Worm (Caenorhabditis elegans) whole organism, L4 larva: Measurements from ENCODE around the gene dph-2.

Experiments
- F26F4.8 ChIP-seq: fragments of 200-800 bp; sonication (Bioruptor generic); conservative IDR thresholded peaks from 2 replicates; pipeline ENCODE4 v1.3.6; 2022; ENCODE audit warnings: missing genetic modification characterization, missing compliant biosample characterization
- F44E2.7 ChIP-seq: fragments of 200-800 bp; sonication (Bioruptor generic); IDR thresholded peaks from 2 replicates; pipeline ENCODE4 v2.1.2; 2022; ENCODE audit warnings: missing genetic modification characterization, missing compliant biosample characterization
- T20F7.1 ChIP-seq: fragments of 200-800 bp; sonication (Bioruptor generic); optimal IDR thresholded peaks from 2 replicates; lab custom pipeline; 2018; ENCODE audit warnings: mild to moderate bottlenecking, missing genetic modification characterization, missing compliant biosample characterization
- T26A8.4 ChIP-seq: fragments of 200-800 bp; sonication (Bioruptor generic); IDR thresholded peaks from 2 replicates; pipeline ENCODE4 v1.3.6; 2022; ENCODE audit warnings: missing genetic modification characterization, missing compliant biosample characterization
- Y105C5A.15 ChIP-seq: fragments of 200-800 bp; sonication (Bioruptor generic); IDR thresholded peaks from 2 replicates; pipeline ENCODE4 v1.3.6; 2022; ENCODE audit warnings: missing genetic modification characterization, missing compliant biosample characterization
- Y48G9A.11 ChIP-seq: fragments of 200-800 bp; sonication (Bioruptor generic); IDR thresholded peaks from 2 replicates; pipeline ENCODE4 v1.3.6; 2022; ENCODE audit warnings: missing genetic modification reagents, missing genetic modification characterization, missing compliant biosample characterization
- Y5F2A.4 ChIP-seq: fragments of 200-800 bp; sonication (Bioruptor generic); optimal IDR thresholded peaks from 2 replicates; lab custom pipeline; 2018; ENCODE audit warnings: mild to moderate bottlenecking, missing genetic modification characterization, missing compliant biosample characterization
- ama-1 ChIP-seq: fragments of 150-350 bp; optimal IDR thresholded peaks from 2 replicates; lab custom pipeline; 2014; ENCODE audit warnings: inconsistent platforms, mixed read lengths
- ceh-32 ChIP-seq: sonication (generic microtip); optimal IDR thresholded peaks from 2 replicates; lab custom pipeline; 2016; ENCODE audit warnings: mild to moderate bottlenecking, missing genetic modification characterization, missing compliant biosample characterization; ENCODE audit not compliant: poor library complexity
- ctbp-1 ChIP-seq: fragments of 200-800 bp; sonication (Bioruptor generic); IDR thresholded peaks from 2 replicates; pipeline ENCODE4 v1.3.6; 2022; ENCODE audit warnings: missing genetic modification reagents, missing genetic modification characterization, missing compliant biosample characterization
- daf-16 ChIP-seq, 3 experiments: sonication (generic microtip); optimal IDR thresholded peaks; 2 replicates each; lab custom pipeline; 2016 to 2017; ENCODE audit warnings: missing genetic modification characterization in 3 of 3, missing genetic modification reagents in 3 of 3, mild to moderate bottlenecking in 2 of 3, missing compliant biosample characterization in 2 of 3, missing biosample characterization in 1 of 3, moderate library complexity in 1 of 3
- dmd-6 ChIP-seq: fragments of 200-800 bp; sonication (Bioruptor generic); IDR thresholded peaks from 2 replicates; pipeline ENCODE4 v1.3.6; 2022; ENCODE audit warnings: missing genetic modification reagents, missing genetic modification characterization, missing compliant biosample characterization
- dmd-8 ChIP-seq: fragments of 200-800 bp; sonication (Bioruptor generic); IDR thresholded peaks from 2 replicates; pipeline ENCODE4 v1.3.6; 2022; ENCODE audit warnings: missing genetic modification characterization, missing compliant biosample characterization
- dve-1 ChIP-seq: sonication (generic microtip); optimal IDR thresholded peaks from 2 replicates; lab custom pipeline; 2017; ENCODE audit warnings: antibody characterized with exemption, mild to moderate bottlenecking, missing genetic modification characterization, missing compliant biosample characterization; ENCODE audit not compliant: insufficient read depth
- egl-27 ChIP-seq: sonication (generic microtip); optimal IDR thresholded peaks from 3 replicates; lab custom pipeline; 2017; ENCODE audit warnings: missing biosample characterization, missing genetic modification reagents, missing genetic modification characterization
- egl-43 ChIP-seq: fragments of 200-800 bp; sonication (Bioruptor generic); IDR thresholded peaks from 2 replicates; pipeline ENCODE4 v1.3.6; 2022; ENCODE audit warnings: missing genetic modification reagents, missing genetic modification characterization, missing compliant biosample characterization
- hif-1 ChIP-seq, 2 experiments: sonication (generic microtip); optimal IDR thresholded peaks; 2 replicates each; lab custom pipeline; 2016 to 2017; ENCODE audit warnings: missing compliant biosample characterization in 2 of 2, missing genetic modification characterization in 2 of 2, missing genetic modification reagents in 2 of 2, missing genotype in 2 of 2, mild to moderate bottlenecking in 1 of 2
- hlh-11 ChIP-seq: fragments of 200-800 bp; sonication (Bioruptor generic); optimal IDR thresholded peaks from 2 replicates; lab custom pipeline; 2018; ENCODE audit warnings: mild to moderate bottlenecking, missing genetic modification characterization, missing compliant biosample characterization
- hlh-30 ChIP-seq: sonication (generic microtip); optimal IDR thresholded peaks from 2 replicates; lab custom pipeline; 2017; ENCODE audit warnings: antibody characterized with exemption, mild to moderate bottlenecking, missing genetic modification characterization, missing compliant biosample characterization; ENCODE audit not compliant: insufficient read depth
- hmg-1.1 ChIP-seq: fragments of 200-800 bp; sonication (Bioruptor generic); IDR thresholded peaks from 2 replicates; pipeline ENCODE4 v1.3.6; 2022; ENCODE audit warnings: missing genetic modification reagents, missing genetic modification characterization, missing compliant biosample characterization
- lim-7 ChIP-seq: fragments of 200-800 bp; sonication (Bioruptor generic); IDR thresholded peaks from 2 replicates; pipeline ENCODE4 v1.3.6; 2022; ENCODE audit warnings: missing genetic modification characterization, missing compliant biosample characterization
- lin-13 ChIP-seq: fragments of 150-350 bp; optimal IDR thresholded peaks from 2 replicates; lab custom pipeline; 2014; ENCODE audit warnings: missing biosample characterization, missing genetic modification reagents, missing genetic modification characterization
- lin-15B ChIP-seq: fragments of 150-350 bp; sonication (generic microtip); optimal IDR thresholded peaks from 3 replicates; lab custom pipeline; 2014; ENCODE audit warnings: missing biosample characterization, missing genetic modification characterization
- lin-29 ChIP-seq: fragments of 200-800 bp; sonication (Bioruptor generic); IDR thresholded peaks from 2 replicates; pipeline ENCODE4 v1.3.6; 2022; ENCODE audit warnings: missing genetic modification reagents, missing genetic modification characterization, missing compliant biosample characterization
- lin-38 ChIP-seq: fragments of 200-800 bp; sonication (Bioruptor generic); IDR thresholded peaks from 2 replicates; pipeline ENCODE4 v1.3.6; 2022; ENCODE audit warnings: missing genetic modification reagents, missing genetic modification characterization, missing compliant biosample characterization
- mdt-29 ChIP-seq: fragments of 200-800 bp; sonication (Bioruptor generic); IDR thresholded peaks from 2 replicates; pipeline ENCODE4 v1.3.6; 2022; ENCODE audit warnings: missing genetic modification reagents, missing genetic modification characterization, missing compliant biosample characterization
- mep-1 ChIP-seq: fragments of 150-350 bp; sonication (generic microtip); optimal IDR thresholded peaks from 3 replicates; lab custom pipeline; 2014; ENCODE audit warnings: missing biosample characterization, missing genetic modification characterization
- mes-2 ChIP-seq: sonication (generic microtip); optimal IDR thresholded peaks from 2 replicates; lab custom pipeline; 2016; ENCODE audit warnings: missing genotype, mild to moderate bottlenecking, missing genetic modification characterization, missing compliant biosample characterization; ENCODE audit not compliant: poor library complexity, severe bottlenecking
- mxl-2 ChIP-seq: fragments of 200-800 bp; sonication (Bioruptor generic); conservative IDR thresholded peaks from 2 replicates; pipeline ENCODE4 v1.3.6; 2022; ENCODE audit warnings: missing genetic modification reagents, missing genetic modification characterization, missing compliant biosample characterization
- nhr-11 ChIP-seq: fragments of 150-350 bp; optimal IDR thresholded peaks from 2 replicates; lab custom pipeline; 2014; ENCODE audit warnings: missing biosample characterization, missing genetic modification characterization
- nhr-111 ChIP-seq: fragments of 200-800 bp; sonication (Bioruptor generic); optimal IDR thresholded peaks from 2 replicates; lab custom pipeline; 2018; ENCODE audit warnings: mild to moderate bottlenecking, missing genetic modification characterization, missing compliant biosample characterization
- nhr-25 ChIP-seq: sonication (generic microtip); optimal IDR thresholded peaks from 2 replicates; lab custom pipeline; 2017; ENCODE audit warnings: missing genetic modification characterization, mild to moderate bottlenecking, missing compliant biosample characterization, antibody characterized with exemption, moderate library complexity, borderline replicate concordance; ENCODE audit not compliant: insufficient read depth
- nhr-28 ChIP-seq: fragments of 150-350 bp; optimal IDR thresholded peaks from 2 replicates; lab custom pipeline; 2014; ENCODE audit warnings: missing biosample characterization, missing genetic modification characterization
- nhr-42 ChIP-seq: fragments of 200-800 bp; sonication (Bioruptor generic); IDR thresholded peaks from 2 replicates; pipeline ENCODE4 v1.3.6; 2022; ENCODE audit warnings: missing genetic modification characterization, missing compliant biosample characterization
- nhr-77 ChIP-seq: fragments of 150-350 bp; optimal IDR thresholded peaks from 2 replicates; lab custom pipeline; 2014; ENCODE audit warnings: missing biosample characterization, missing genetic modification characterization
- php-3 ChIP-seq: fragments of 200-800 bp; sonication (Bioruptor generic); IDR thresholded peaks from 2 replicates; pipeline ENCODE4 v1.3.6; 2022; ENCODE audit warnings: missing genetic modification reagents, missing genetic modification characterization, missing compliant biosample characterization
- pqm-1 ChIP-seq: sonication (generic microtip); optimal IDR thresholded peaks from 2 replicates; lab custom pipeline; 2017; ENCODE audit warnings: missing biosample characterization, missing genetic modification characterization
- sdz-12 ChIP-seq: fragments of 200-800 bp; sonication (Bioruptor generic); optimal IDR thresholded peaks from 2 replicates; lab custom pipeline; 2018; ENCODE audit warnings: mild to moderate bottlenecking, missing genetic modification characterization, missing compliant biosample characterization
- set-16 ChIP-seq: fragments of 200-800 bp; sonication (Bioruptor generic); IDR thresholded peaks from 2 replicates; pipeline ENCODE4 v1.3.6; 2022; ENCODE audit warnings: missing genetic modification reagents, missing genetic modification characterization, missing compliant biosample characterization
- snpc-1.2 ChIP-seq: fragments of 200-800 bp; sonication (Bioruptor generic); IDR thresholded peaks from 2 replicates; pipeline ENCODE4 v1.3.6; 2022; ENCODE audit warnings: missing genetic modification reagents, missing genetic modification characterization, missing compliant biosample characterization
- tag-97 ChIP-seq: fragments of 200-800 bp; sonication (Bioruptor generic); IDR thresholded peaks from 2 replicates; pipeline ENCODE4 v1.3.6; 2022; ENCODE audit warnings: missing genetic modification characterization, missing compliant biosample characterization
- tra-1 ChIP-seq: fragments of 200-800 bp; sonication (Bioruptor generic); IDR thresholded peaks from 2 replicates; pipeline ENCODE4 v1.3.6; 2022; ENCODE audit warnings: missing genetic modification reagents, missing genetic modification characterization, missing compliant biosample characterization
- unc-62 ChIP-seq, 3 experiments: fragments of 150-350 bp in 1 of 3; sonication (generic microtip); optimal IDR thresholded peaks in 2 of 3; peaks in 1 of 3; 1 replicate in 1 of 3; 2 replicates in 2 of 3; lab custom pipeline; 2014 to 2017; ENCODE audit warnings: missing biosample characterization in 3 of 3, missing genetic modification characterization in 3 of 3, missing genetic modification reagents in 3 of 3, missing genotype in 1 of 3
- zag-1 ChIP-seq: fragments of 150-350 bp; optimal IDR thresholded peaks from 2 replicates; lab custom pipeline; 2014; ENCODE audit warnings: missing biosample characterization, missing genetic modification characterization
- zip-11 ChIP-seq: fragments of 200-800 bp; sonication (Bioruptor generic); IDR thresholded peaks from 2 replicates; pipeline ENCODE4 v1.3.6; 2022; ENCODE audit warnings: missing genetic modification characterization, missing compliant biosample characterization

The dph-2 gene

DNA sequence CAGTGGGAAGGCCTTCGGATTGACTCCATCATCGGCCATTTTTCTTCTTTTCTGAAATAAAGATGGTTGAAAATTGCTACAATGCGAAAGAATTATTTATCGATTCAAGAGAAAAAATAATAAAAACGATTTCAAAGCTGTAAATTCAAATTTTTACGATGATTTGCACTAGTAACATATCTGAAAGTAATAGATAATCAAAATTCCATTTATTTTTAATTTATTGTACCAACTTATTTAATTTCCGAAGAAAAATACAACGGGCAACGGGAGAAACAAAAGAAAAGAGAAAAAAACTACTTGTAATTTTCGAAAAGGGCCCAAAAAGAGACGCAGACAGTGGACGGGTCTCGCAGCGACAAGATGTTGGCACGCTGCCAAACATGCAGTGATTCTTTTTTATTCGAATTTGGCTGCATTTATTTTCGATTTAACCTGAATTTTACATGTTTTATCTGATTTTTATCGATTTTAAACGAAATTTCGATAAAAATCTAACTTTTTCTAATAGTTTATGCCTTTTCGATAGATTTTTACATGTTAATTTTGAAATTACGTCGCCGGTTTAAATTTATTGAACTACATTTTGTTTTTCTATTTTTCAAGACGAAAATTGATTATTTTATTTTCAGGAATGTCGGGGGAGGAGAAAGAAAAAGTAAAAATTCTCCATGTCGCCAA, 55.4 kb downstream of the dph-2 start, which contains the start of the genes snu-13 and rsp-7 (continued):
- TF ChIP-seq lin-29 (GFP tag; lab: Robert Waterston, UW) (no peak), nhr-77 (tag; lab: Kevin White, UChicago) (peak; percentile 69), nhr-25 (tag; lab: Kevin White, UChicago) (peak; percentile 60), tag-97 (no peak), nhr-11 (tag; lab: Kevin White, UChicago) (peak; percentile 58), hif-1 (tag; optimal IDR thresholded peaks at IDR 0.05; lab: Kevin White, UChicago) (peak in 1 of 2 experiments; percentile 44), F44E2.7 (no peak), hlh-30 (tag; lab: Kevin White, UChicago) (peak; percentile 65), lin-13 (GFP tag; lab: Kevin White, UChicago) (peak; percentile 71), mep-1 (tag; lab: Kevin White, UChicago) (peak; percentile 76), hlh-11 (tag; lab: Kevin White, UChicago) (peak; percentile 65), hmg-1.1 (GFP tag; lab: Robert Waterston, UW) (0 out of 2 replicates have a peak, but pooled peaks have one; percentile 37), dmd-6 (peak; percentile 54), dve-1 (tag; lab: Kevin White, UChicago) (peak; percentile 86)
- TF ChIP-seq, all 104 proteins: peak for 23

DNA sequence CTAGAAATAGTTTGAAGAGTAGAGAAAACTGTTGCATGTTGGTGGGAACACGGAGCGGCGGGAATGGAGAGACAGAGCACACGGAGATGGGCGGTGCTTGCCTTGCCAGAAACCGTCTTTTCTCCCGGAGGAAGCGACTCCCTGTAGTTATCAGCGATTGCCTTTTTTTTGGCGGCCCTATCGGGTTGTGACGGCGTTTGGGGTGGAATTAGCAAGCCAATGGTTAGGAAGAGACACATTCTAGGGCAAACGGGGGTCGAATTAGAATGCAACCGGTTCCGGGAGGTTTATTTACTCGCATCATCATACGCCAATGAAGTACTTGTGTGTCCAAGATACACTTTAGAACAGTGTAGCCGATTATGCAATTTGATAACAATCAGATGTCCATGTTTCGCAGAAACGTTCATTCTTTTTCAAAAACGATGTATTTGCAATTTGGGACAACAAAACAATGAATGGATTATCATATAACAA, 56.4 kb downstream of the dph-2 start, which contains the start of gene lact-3:
lact-3 (minus strand) TSS at position 51 of the 477 bp plus-strand sequence.
- TF ChIP-seq Y105C5A.15 (GFP tag; lab: Robert Waterston, UW): no peak
- peak; percentile 41; the same call in 1 of the 2 replicates for TF ChIP-seq egl-43 (GFP tag; lab: Robert Waterston, UW)
- TF ChIP-seq ceh-32 (tag; lab: Kevin White, UChicago): no peak
- TF ChIP-seq F26F4.8 (GFP tag; lab: Robert Waterston, UW): 0 out of 2 replicates have a peak, but pooled peaks have one; percentile 40
- no peak for TF ChIP-seq mxl-2 (GFP tag; lab: Robert Waterston, UW)
- TF ChIP-seq unc-62 (GFP tag; optimal IDR thresholded peaks at IDR 0.05 in 1 of 2; lab: Kevin White, UChicago): peak in 1 of 2 experiments; percentile 3
- TF ChIP-seq unc-62 (tag; optimal IDR thresholded peaks at IDR 0.05; lab: Kevin White, UChicago): no peak
- TF ChIP-seq zag-1: no peak
- peak; percentile 49; the same call in 1 of the 2 replicates for TF ChIP-seq nhr-42
- TF ChIP-seq zip-11: no peak
- TF ChIP-seq sdz-12 (GFP tag; lab: Kevin White, UChicago): no peak
- no peak for TF ChIP-seq T20F7.1 (GFP tag; lab: Kevin White, UChicago)
- TF ChIP-seq ctbp-1 (GFP tag; lab: Robert Waterston, UW): 0 out of 2 replicates have a peak, but pooled peaks have one; percentile 29
- TF ChIP-seq ama-1 (lab: Kevin White, UChicago): peak; percentile 58
- peak; percentile 20 for TF ChIP-seq Y5F2A.4 (GFP tag; lab: Kevin White, UChicago)
- no peak for TF ChIP-seq lin-15B
- TF ChIP-seq set-16 (GFP tag; lab: Robert Waterston, UW): peak; percentile 17; the same call in 1 of the 2 replicates
- TF ChIP-seq mes-2 (tag; lab: Kevin White, UChicago): peak; percentile 57
- no peak for TF ChIP-seq mdt-29 (GFP tag; lab: Robert Waterston, UW)
- no peak for TF ChIP-seq dmd-8 (GFP tag; lab: Robert Waterston, UW)
- TF ChIP-seq snpc-1.2 (GFP tag; lab: Robert Waterston, UW): peak; percentile 15; the same call in 1 of the 2 replicates
- TF ChIP-seq php-3: peak; percentile 51; the same call in 1 of the 2 replicates
- TF ChIP-seq nhr-28 (tag; lab: Kevin White, UChicago): peak; percentile 65
- TF ChIP-seq hlh-11 (tag; lab: Kevin White, UChicago): peak; percentile 21
- no peak for TF ChIP-seq egl-27
- TF ChIP-seq nhr-111: peak; percentile 41
- peak; percentile 14 for TF ChIP-seq pqm-1 (tag; lab: Kevin White, UChicago)
- TF ChIP-seq tra-1 (GFP tag; lab: Robert Waterston, UW): peak; percentile 62; the same call in 1 of the 2 replicates
- TF ChIP-seq lin-29 (GFP tag; lab: Robert Waterston, UW): no peak
- TF ChIP-seq T26A8.4 (GFP tag; lab: Robert Waterston, UW): peak; percentile 16; the same call in 1 of the 2 replicates
- peak; percentile 40 for TF ChIP-seq Y48G9A.11 (GFP tag; lab: Robert Waterston, UW)
- peak; percentile 69 for TF ChIP-seq lin-38 (GFP tag; lab: Robert Waterston, UW)
- peak; percentile 44 for TF ChIP-seq dmd-6
- TF ChIP-seq daf-16 (GFP tag; optimal IDR thresholded peaks at IDR 0.05; lab: Kevin White, UChicago): no peak
- TF ChIP-seq daf-16 (tag; optimal IDR thresholded peaks at IDR 0.05; lab: Kevin White, UChicago): peak; percentile 36
- TF ChIP-seq lim-7 (GFP tag; lab: Robert Waterston, UW): peak; percentile 50; the same call in 1 of the 2 replicates
